Fruit fly (Drosophila melanogaster): ENCODE results near the gene Proc.

Proc gene

DNA sequence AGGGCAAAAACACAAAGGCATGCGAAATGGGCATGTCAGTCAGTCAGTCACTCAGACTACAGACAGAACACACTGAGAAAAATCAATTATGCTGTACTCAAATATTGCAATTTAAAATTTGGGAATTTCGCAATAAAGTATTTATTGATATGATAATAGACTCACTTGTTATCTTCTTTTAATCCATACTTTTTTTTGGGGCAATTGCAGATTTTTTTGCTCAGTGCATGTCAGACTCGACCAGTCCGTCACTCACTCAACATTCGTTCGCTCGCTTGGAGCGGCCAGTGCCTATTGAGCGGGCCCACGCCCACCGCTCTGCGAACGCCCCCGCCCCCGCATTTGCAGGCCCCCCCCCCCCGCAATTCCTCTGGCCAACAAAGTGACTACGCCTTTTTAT lies 45.1 kb upstream of the Proc start (continued):
- TF ChIP-seq hbn (GFP tag; IDR thresholded peaks at IDR 0.05; ENCODE audit: partially characterized antibody) (no peak), ind (GFP tag; optimal IDR thresholded peaks at IDR 0.05) (peak; percentile 38), ttk (GFP tag; IDR thresholded peaks at IDR 0.05) (peak; percentile 76), pita (GFP tag; optimal IDR thresholded peaks at IDR 0.05) (no peak), CTCF (GFP tag; optimal IDR thresholded peaks at IDR 0.05) (no peak), jing (GFP tag; optimal IDR thresholded peaks at IDR 0.05) (peak; percentile 51), CG17361 (GFP tag; IDR thresholded peaks at IDR 0.05) (no peak), ara (GFP tag; IDR thresholded peaks at IDR 0.05) (peak; percentile 52; the same call in 1 of the 2 replicates), sug (tag; optimal IDR thresholded peaks at IDR 0.05) (no peak), B-H2 (GFP tag; optimal IDR thresholded peaks at IDR 0.05) (peak; percentile 20), CG11398 (GFP tag; optimal IDR thresholded peaks at IDR 0.05) (peak; percentile 12), toy (GFP tag; IDR thresholded peaks at IDR 0.05) (no peak), ac (GFP tag; optimal IDR thresholded peaks at IDR 0.05) (no peak), Dip2 (GFP tag; IDR thresholded peaks at IDR 0.05) (0 out of 2 replicates have a peak, but pooled peaks have one; percentile 6), CG18262 (tag; optimal IDR thresholded peaks at IDR 0.05) (no peak), Jarid2 (GFP tag; optimal IDR thresholded peaks at IDR 0.05) (no peak), crp (GFP tag; optimal IDR thresholded peaks at IDR 0.05) (peak in 1 of 2 experiments; percentile 1), CG7745 (tag; optimal IDR thresholded peaks at IDR 0.05) (no peak), CG17912 (GFP tag; optimal IDR thresholded peaks at IDR 0.05) (no peak), Dref (GFP tag; IDR thresholded peaks at IDR 0.05) (no peak), CG30431 (GFP tag; optimal IDR thresholded peaks at IDR 0.05) (peak; percentile 37), Gsc (GFP tag; IDR thresholded peaks at IDR 0.05) (no peak), CG3407 (GFP tag; optimal IDR thresholded peaks at IDR 0.05) (peak; percentile 53), ftz-f1 (GFP tag; optimal IDR thresholded peaks at IDR 0.05) (no peak), psq (GFP tag; optimal IDR thresholded peaks at IDR 0.05) (no peak), PHDP (tag; optimal IDR thresholded peaks at IDR 0.05) (peak; percentile 78), ham (GFP tag; IDR thresholded peaks at IDR 0.05) (peak; percentile 53), Hr39 (optimal IDR thresholded peaks at IDR 0.05) (no peak), CG6813 (GFP tag; optimal IDR thresholded peaks at IDR 0.05) (no peak), CG16863 (GFP tag; optimal IDR thresholded peaks at IDR 0.05) (peak; percentile 59), CG17328 (GFP tag; IDR thresholded peaks at IDR 0.05) (peak; percentile 80), CG3065 (GFP tag; optimal IDR thresholded peaks at IDR 0.05) (no peak), NC2α (GFP tag; optimal IDR thresholded peaks at IDR 0.05) (no peak), bbx (GFP tag; IDR thresholded peaks at IDR 0.05; ENCODE audit: partially characterized antibody) (no peak), cato (GFP tag; optimal IDR thresholded peaks at IDR 0.05; ENCODE audit: borderline replicate concordance) (peak; percentile 49), gce (GFP tag; IDR thresholded peaks at IDR 0.05) (peak; percentile 33; the same call in 1 of the 3 replicates), D19A (tag; optimal IDR thresholded peaks at IDR 0.05) (no peak), CG30020 (tag; optimal IDR thresholded peaks at IDR 0.05) (no peak), Hmx (GFP tag; optimal IDR thresholded peaks at IDR 0.05) (no peak), CG3163 (GFP tag; optimal IDR thresholded peaks at IDR 0.05) (no peak), zfh2 (GFP tag; optimal IDR thresholded peaks at IDR 0.05) (peak; percentile 32), Opbp (GFP tag; IDR thresholded peaks at IDR 0.05; ENCODE audit: partially characterized antibody) (no peak), CG13287 (GFP tag; IDR thresholded peaks at IDR 0.05; ENCODE audit: partially characterized antibody) (no peak), Chrac-16 (GFP tag; optimal IDR thresholded peaks at IDR 0.05) (peak; percentile 63), tio (GFP tag; optimal IDR thresholded peaks at IDR 0.05) (peak; percentile 65), CG9797 (GFP tag; optimal IDR thresholded peaks at IDR 0.05) (no peak), Blimp-1 (GFP tag; optimal IDR thresholded peaks at IDR 0.05) (peak; percentile 10), CG15479 (GFP tag; optimal IDR thresholded peaks at IDR 0.05) (no peak), gt (GFP tag; IDR thresholded peaks at IDR 0.05) (no peak), Elba2 (GFP tag; optimal IDR thresholded peaks at IDR 0.05) (no peak), dati (GFP tag; IDR thresholded peaks at IDR 0.05) (no peak), zen (tag; optimal IDR thresholded peaks at IDR 0.05) (no peak)

Measured in whole organism, embryonic.